Fruit fly (Drosophila melanogaster) whole organism, embryonic: ENCODE results near the gene Ufd1.

Experiments used
- Atf-2 ChIP-seq: fragments of 200-800 bp; sonication (Bioruptor generic); optimal IDR thresholded peaks from 2 replicates; lab custom pipeline; 2016; ENCODE audit warnings: missing biosample characterization, missing genetic modification characterization
- B-H2 ChIP-seq: fragments of 200-800 bp; sonication (Bioruptor generic); optimal IDR thresholded peaks from 2 replicates; lab custom pipeline; 2018; ENCODE audit warnings: missing biosample characterization, mild to moderate bottlenecking, missing genetic modification characterization
- BtbVII ChIP-seq: fragments of 200-800 bp; sonication (Bioruptor generic); optimal IDR thresholded peaks from 3 replicates; lab custom pipeline; 2017; ENCODE audit warnings: missing biosample characterization, mild to moderate bottlenecking, missing genetic modification characterization
- CG10979 ChIP-seq: fragments of 200-800 bp; sonication (Bioruptor generic); optimal IDR thresholded peaks from 2 replicates; lab custom pipeline; 2018; ENCODE audit warnings: missing biosample characterization, mild to moderate bottlenecking, missing genetic modification characterization, moderate library complexity
- CG11723 ChIP-seq: fragments of 200-800 bp; sonication (Bioruptor generic); optimal IDR thresholded peaks from 2 replicates; lab custom pipeline; 2017; ENCODE audit warnings: missing biosample characterization, mild to moderate bottlenecking, missing genetic modification characterization
- CG13424 ChIP-seq: fragments of 200-800 bp; sonication (Bioruptor generic); optimal IDR thresholded peaks from 2 replicates; lab custom pipeline; 2019; ENCODE audit warnings: missing biosample characterization, mild to moderate bottlenecking, missing genetic modification characterization, moderate library complexity
- CG13894 ChIP-seq: fragments of 200-800 bp; sonication (Bioruptor generic); optimal IDR thresholded peaks from 3 replicates; lab custom pipeline; 2018; ENCODE audit warnings: missing biosample characterization, mild to moderate bottlenecking, missing genetic modification characterization, moderate library complexity
- CG14965 ChIP-seq: fragments of 200-800 bp; sonication (Bioruptor generic); optimal IDR thresholded peaks from 2 replicates; lab custom pipeline; 2016; ENCODE audit warnings: missing biosample characterization, missing genetic modification characterization, borderline replicate concordance
- CG15479 ChIP-seq: fragments of 200-800 bp; sonication (Bioruptor generic); optimal IDR thresholded peaks from 3 replicates; lab custom pipeline; 2019; ENCODE audit warnings: missing biosample characterization, mild to moderate bottlenecking, missing genetic modification characterization, moderate library complexity
- CG15601 ChIP-seq: fragments of 200-800 bp; sonication (Bioruptor generic); optimal IDR thresholded peaks from 3 replicates; lab custom pipeline; 2019; ENCODE audit warnings: missing biosample characterization, mild to moderate bottlenecking, missing genetic modification characterization, moderate library complexity
- CG15696 ChIP-seq: fragments of 200-800 bp; sonication (Bioruptor generic); optimal IDR thresholded peaks from 2 replicates; lab custom pipeline; 2019; ENCODE audit warnings: missing biosample characterization, mild to moderate bottlenecking, missing genetic modification characterization, moderate library complexity
- CG1647 ChIP-seq: fragments of 200-800 bp; sonication (Bioruptor generic); optimal IDR thresholded peaks from 3 replicates; lab custom pipeline; 2016; ENCODE audit warnings: missing biosample characterization, missing genetic modification characterization
- CG17912 ChIP-seq: fragments of 200-800 bp; sonication (Bioruptor generic); optimal IDR thresholded peaks from 2 replicates; lab custom pipeline; 2018; ENCODE audit warnings: missing biosample characterization, mild to moderate bottlenecking, missing genetic modification characterization
- CG2678 ChIP-seq: fragments of 200-800 bp; sonication (Bioruptor generic); optimal IDR thresholded peaks from 3 replicates; lab custom pipeline; 2019; ENCODE audit warnings: missing biosample characterization, mild to moderate bottlenecking, missing genetic modification characterization, moderate library complexity
- CG31441 ChIP-seq: fragments of 200-800 bp; sonication (Bioruptor generic); IDR thresholded peaks from 2 replicates; pipeline ENCODE4 v1.3.6; 2022; ENCODE audit warnings: missing biosample characterization, missing genetic modification characterization
- CG33557 ChIP-seq: fragments of 200-800 bp; sonication (Bioruptor generic); optimal IDR thresholded peaks from 2 replicates; lab custom pipeline; 2019; ENCODE audit warnings: missing biosample characterization, mild to moderate bottlenecking, missing genetic modification characterization, moderate library complexity
- CG34376 ChIP-seq: fragments of 200-800 bp; sonication (Bioruptor generic); optimal IDR thresholded peaks from 2 replicates; lab custom pipeline; 2018; ENCODE audit warnings: missing biosample characterization, mild to moderate bottlenecking, missing genetic modification characterization
- CG34422 ChIP-seq: fragments of 200-800 bp; sonication (Bioruptor generic); IDR thresholded peaks from 3 replicates; pipeline ENCODE4 v1.3.6; 2022; ENCODE audit warnings: missing biosample characterization, missing genetic modification characterization
- CG8478 ChIP-seq: fragments of >200 bp; optimal IDR thresholded peaks from 2 replicates; lab custom pipeline; 2018
- CG9727 ChIP-seq: fragments of 200-800 bp; sonication (Bioruptor generic); optimal IDR thresholded peaks from 3 replicates; lab custom pipeline; 2017; ENCODE audit warnings: missing biosample characterization, mild to moderate bottlenecking, missing genetic modification characterization
- CHES-1-like ChIP-seq: fragments of 200-800 bp; sonication (Bioruptor generic); optimal IDR thresholded peaks from 2 replicates; lab custom pipeline; 2016; ENCODE audit warnings: missing biosample characterization, missing genetic modification characterization
- D ChIP-seq, 2 experiments: fragments of 200-800 bp in 1 of 2; fragments of >200 bp in 1 of 2; sonication (Bioruptor generic) in 1 of 2; optimal IDR thresholded peaks; 2 replicates in 1 of 2; 3 replicates in 1 of 2; lab custom pipeline; 2017; ENCODE audit warnings: mild to moderate bottlenecking in 1 of 2, missing biosample characterization in 1 of 2, missing genetic modification characterization in 1 of 2, missing genetic modification reagents in 1 of 2
- Elba2 ChIP-seq: fragments of 200-800 bp; sonication (Bioruptor generic); optimal IDR thresholded peaks from 3 replicates; lab custom pipeline; 2016; ENCODE audit warnings: missing biosample characterization, missing genetic modification characterization
- Fer1 ChIP-seq: fragments of 200-800 bp; sonication (Bioruptor generic); optimal IDR thresholded peaks from 2 replicates; lab custom pipeline; 2017; ENCODE audit warnings: missing biosample characterization, mild to moderate bottlenecking, missing genetic modification characterization
- HHEX ChIP-seq: fragments of 200-800 bp; sonication (Bioruptor generic); optimal IDR thresholded peaks from 3 replicates; lab custom pipeline; 2017; ENCODE audit warnings: missing biosample characterization, mild to moderate bottlenecking, missing genetic modification characterization, missing genetic modification reagents
- HmgD ChIP-seq: fragments of 200-800 bp; sonication (Bioruptor generic); optimal IDR thresholded peaks from 3 replicates; lab custom pipeline; 2016; ENCODE audit warnings: missing biosample characterization, missing genetic modification characterization
- HmgZ ChIP-seq: fragments of 200-800 bp; sonication (Bioruptor generic); optimal IDR thresholded peaks from 2 replicates; lab custom pipeline; 2018; ENCODE audit warnings: missing biosample characterization, mild to moderate bottlenecking, missing genetic modification characterization
- Hr51 ChIP-seq, 2 experiments: fragments of 200-800 bp; sonication (Bioruptor generic); optimal IDR thresholded peaks; 2 replicates in 1 of 2; 3 replicates in 1 of 2; lab custom pipeline; 2016 to 2018; ENCODE audit warnings: missing biosample characterization in 2 of 2, missing genetic modification characterization in 2 of 2, mild to moderate bottlenecking in 1 of 2, moderate library complexity in 1 of 2
- Myb ChIP-seq: fragments of 200-800 bp; sonication (Bioruptor generic); optimal IDR thresholded peaks from 2 replicates; lab custom pipeline; 2016; ENCODE audit warnings: missing biosample characterization, missing genetic modification characterization
- Sry-β ChIP-seq: fragments of 200-800 bp; sonication (Bioruptor generic); optimal IDR thresholded peaks from 2 replicates; lab custom pipeline; 2018; ENCODE audit warnings: missing biosample characterization, mild to moderate bottlenecking, missing genetic modification characterization, moderate library complexity
- Vsx1 ChIP-seq: fragments of 200-800 bp; sonication (Bioruptor generic); optimal IDR thresholded peaks from 2 replicates; lab custom pipeline; 2017; ENCODE audit warnings: missing biosample characterization, mild to moderate bottlenecking, missing genetic modification characterization, missing genetic modification reagents
- ac ChIP-seq: fragments of 200-800 bp; sonication (Bioruptor generic); optimal IDR thresholded peaks from 3 replicates; lab custom pipeline; 2017; ENCODE audit warnings: missing biosample characterization, mild to moderate bottlenecking, missing genetic modification characterization
- cad ChIP-seq: fragments of >200 bp; optimal IDR thresholded peaks from 2 replicates; lab custom pipeline; 2017; ENCODE audit warnings: missing biosample characterization, missing genetic modification characterization
- chm ChIP-seq: fragments of 200-800 bp; sonication (Bioruptor generic); IDR thresholded peaks from 2 replicates; pipeline ENCODE4 v1.3.6; 2022; ENCODE audit warnings: missing biosample characterization, missing genetic modification characterization
- dmrt11E ChIP-seq: fragments of 200-800 bp; sonication (Bioruptor generic); optimal IDR thresholded peaks from 3 replicates; lab custom pipeline; 2018; ENCODE audit warnings: missing biosample characterization, mild to moderate bottlenecking, missing genetic modification characterization, moderate library complexity
- fd64A ChIP-seq: fragments of 200-800 bp; sonication (Bioruptor generic); optimal IDR thresholded peaks from 3 replicates; lab custom pipeline; 2018; ENCODE audit warnings: missing biosample characterization, mild to moderate bottlenecking, missing genetic modification characterization
- fru ChIP-seq: fragments of >200 bp; optimal IDR thresholded peaks from 2 replicates; lab custom pipeline; 2017
- gsb ChIP-seq: fragments of 200-800 bp; sonication (Bioruptor generic); IDR thresholded peaks from 2 replicates; pipeline ENCODE4 v1.3.6; 2022; ENCODE audit warnings: missing biosample characterization, missing genetic modification characterization
- hkb ChIP-seq, 2 experiments: fragments of 200-800 bp in 1 of 2; fragments of >200 bp in 1 of 2; sonication (Bioruptor generic) in 1 of 2; IDR thresholded peaks in 1 of 2; optimal IDR thresholded peaks in 1 of 2; 2 replicates each; pipeline versions ENCODE4 v1.3.6 to Lab custom; 2017 to 2022; ENCODE audit warnings: missing biosample characterization in 1 of 2, missing genetic modification characterization in 1 of 2
- lbe ChIP-seq: fragments of 200-800 bp; sonication (Bioruptor generic); optimal IDR thresholded peaks from 2 replicates; lab custom pipeline; 2016; ENCODE audit warnings: missing biosample characterization, mild to moderate bottlenecking, missing genetic modification characterization
- mam ChIP-seq: fragments of 200-800 bp; sonication (Bioruptor generic); optimal IDR thresholded peaks from 3 replicates; lab custom pipeline; 2016; ENCODE audit warnings: missing biosample characterization, missing genetic modification characterization
- pfk ChIP-seq: fragments of 200-800 bp; sonication (Bioruptor generic); optimal IDR thresholded peaks from 2 replicates; lab custom pipeline; 2018; ENCODE audit warnings: missing biosample characterization, mild to moderate bottlenecking, missing genetic modification characterization, moderate library complexity
- prd ChIP-seq, 3 experiments: fragments of >200 bp in 2 of 3; fragments of 200-800 bp in 1 of 3; sonication (Bioruptor generic) in 1 of 3; optimal IDR thresholded peaks in 2 of 3; IDR thresholded peaks in 1 of 3; 2 replicates in 2 of 3; 3 replicates in 1 of 3; pipeline versions ENCODE4 v1.3.6 to Lab custom; 2017 to 2022; ENCODE audit warnings: missing biosample characterization in 1 of 3, missing genetic modification characterization in 1 of 3
- psq ChIP-seq: fragments of 200-800 bp; sonication (Bioruptor generic); optimal IDR thresholded peaks from 2 replicates; lab custom pipeline; 2017; ENCODE audit warnings: missing biosample characterization, missing genetic modification characterization
- sc ChIP-seq, 3 experiments: fragments of >200 bp in 2 of 3; fragments of 200-800 bp in 1 of 3; sonication (Bioruptor generic) in 1 of 3; optimal IDR thresholded peaks; 2 replicates in 2 of 3; 3 replicates in 1 of 3; lab custom pipeline; 2017; ENCODE audit warnings: mild to moderate bottlenecking in 1 of 3, missing biosample characterization in 1 of 3, missing genetic modification characterization in 1 of 3, missing genetic modification reagents in 1 of 3
- seq ChIP-seq: fragments of 200-800 bp; sonication (Bioruptor generic); IDR thresholded peaks from 2 replicates; pipeline ENCODE4 v1.3.6; 2022; ENCODE audit warnings: missing biosample characterization, missing genetic modification characterization
- sug ChIP-seq: fragments of 200-800 bp; optimal IDR thresholded peaks from 2 replicates; lab custom pipeline; 2019; ENCODE audit warnings: missing biosample characterization, mild to moderate bottlenecking, missing genetic modification characterization, moderate library complexity
- twi ChIP-seq: fragments of 200-800 bp; optimal IDR thresholded peaks from 2 replicates; lab custom pipeline; 2019; ENCODE audit warnings: missing biosample characterization, mild to moderate bottlenecking, missing genetic modification characterization, moderate library complexity

Gene Ufd1

DNA sequence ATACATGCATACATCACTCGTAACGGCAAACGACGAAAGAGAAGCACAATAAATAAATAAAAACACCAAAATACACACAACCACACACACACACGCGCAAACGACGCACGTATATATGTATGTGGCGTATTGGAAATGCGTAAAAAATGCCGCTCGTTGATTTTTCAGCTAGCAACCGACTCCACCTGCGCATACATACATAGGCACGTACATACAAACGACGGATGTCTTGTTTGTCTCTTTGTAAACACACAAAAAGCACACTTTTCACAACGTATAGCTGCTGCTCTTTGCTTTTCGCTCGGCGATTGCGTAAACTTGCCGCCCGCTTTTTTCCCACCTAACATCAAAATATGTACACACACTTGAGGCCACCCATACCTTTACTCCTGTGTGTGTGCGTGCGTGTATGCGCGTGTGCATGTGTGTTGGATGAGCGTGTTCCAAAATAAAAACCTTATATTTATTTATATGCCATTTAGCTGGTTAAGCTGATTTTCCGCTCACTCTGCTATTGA, 3.1 kb downstream of the Ufd1 start (continued):
- TF ChIP-seq Sry-β (GFP tag; lab: Kevin White, UChicago) (no peak), sug (peak; percentile 79), twi (tag; lab: Kevin White, UChicago) (peak; percentile 19), Elba2 (peak; percentile 51), Vsx1 (GFP tag; lab: Kevin White, UChicago) (peak; percentile 57), HHEX (GFP tag; lab: Kevin White, UChicago) (peak; percentile 39), gsb (GFP tag; lab: Robert Waterston, UW) (no peak), hkb (optimal IDR thresholded peaks at IDR 0.05; lab: Kevin White, UChicago) (no peak), hkb (GFP tag; IDR thresholded peaks at IDR 0.05; lab: Robert Waterston, UW) (0 out of 2 replicates have a peak, but pooled peaks have one; percentile 13), CG34376 (GFP tag; lab: Kevin White, UChicago) (peak; percentile 78), Fer1 (GFP tag; lab: Kevin White, UChicago) (peak; percentile 80), mam (GFP tag; lab: Kevin White, UChicago) (no peak), CG9727 (GFP tag; lab: Kevin White, UChicago) (peak; percentile 12), CG15601 (tag; lab: Kevin White, UChicago) (peak; percentile 65), CG11723 (GFP tag; lab: Kevin White, UChicago) (peak; percentile 18), CG8478 (lab: Kevin White, UChicago) (peak; percentile 88), HmgD (no peak), sc (optimal IDR thresholded peaks at IDR 0.05; lab: Kevin White, UChicago) (no peak), sc (GFP tag; optimal IDR thresholded peaks at IDR 0.05; lab: Kevin White, UChicago) (peak; percentile 42), fru (lab: Kevin White, UChicago) (no peak), D (optimal IDR thresholded peaks at IDR 0.05; lab: Kevin White, UChicago) (peak; percentile 27), D (GFP tag; optimal IDR thresholded peaks at IDR 0.05; lab: Kevin White, UChicago) (no peak), CG13894 (tag; lab: Kevin White, UChicago) (peak; percentile 84), CG15696 (tag; lab: Kevin White, UChicago) (peak; percentile 26), CG31441 (GFP tag; lab: Robert Waterston, UW) (no peak), fd64A (peak; percentile 81), CG13424 (tag; lab: Kevin White, UChicago) (peak; percentile 38), CHES-1-like (GFP tag; lab: Kevin White, UChicago) (peak; percentile 27), CG10979 (tag; lab: Kevin White, UChicago) (no peak), prd (optimal IDR thresholded peaks at IDR 0.05; lab: Kevin White, UChicago) (no peak), prd (GFP tag; IDR thresholded peaks at IDR 0.05; lab: Robert Waterston, UW) (no peak), HmgZ (tag; lab: Kevin White, UChicago) (peak; percentile 48), Atf-2 (GFP tag; lab: Kevin White, UChicago) (no peak), Hr51 (GFP tag; optimal IDR thresholded peaks at IDR 0.05; lab: Kevin White, UChicago) (peak in 1 of 2 experiments; percentile 29), lbe (GFP tag; lab: Kevin White, UChicago) (no peak), CG1647 (no peak), pfk (peak; percentile 55), CG14965 (GFP tag; lab: Kevin White, UChicago) (peak; percentile 3), dmrt11E (tag; lab: Kevin White, UChicago) (peak; percentile 1), CG15479 (peak; percentile 77), cad (no peak), BtbVII (GFP tag; lab: Kevin White, UChicago) (peak; percentile 63), CG17912 (GFP tag; lab: Kevin White, UChicago) (peak; percentile 5), chm (GFP tag; lab: Robert Waterston, UW) (0 out of 2 replicates have a peak, but pooled peaks have one; percentile 11), psq (GFP tag; lab: Kevin White, UChicago) (peak; percentile 10), CG2678 (tag; lab: Kevin White, UChicago) (peak; percentile 53), ac (GFP tag; lab: Kevin White, UChicago) (peak; percentile 49), B-H2 (GFP tag; lab: Kevin White, UChicago) (peak; percentile 54), CG34422 (GFP tag; lab: Robert Waterston, UW) (peak; percentile 58; the same call in 1 of the 3 replicates), Myb (GFP tag; lab: Kevin White, UChicago) (no peak), seq (no peak), CG33557 (no peak)
